Worm (Caenorhabditis elegans): ENCODE data around the gene K09E4.3.

K09E4.3 gene

ce11 chrII:14089796-14090372 is 36.9 kb downstream of the K09E4.3 start:
- TF ChIP-seq ceh-63 (GFP tag; optimal IDR thresholded peaks at IDR 0.05) (no peak), snu-23 (GFP tag; optimal IDR thresholded peaks at IDR 0.05) (no peak), unc-98 (GFP tag; IDR thresholded peaks at IDR 0.05) (no peak), lsy-2 (tag; optimal IDR thresholded peaks at IDR 0.05) (no peak), nhr-85 (tag) (no peak), zip-4 (GFP tag; optimal IDR thresholded peaks at IDR 0.05) (no peak), Y116A8C.19 (tag; optimal IDR thresholded peaks at IDR 0.05; ENCODE audit: borderline replicate concordance) (no peak), sptf-1 (tag; optimal IDR thresholded peaks at IDR 0.05) (no peak), zag-1 (tag; optimal IDR thresholded peaks at IDR 0.05) (no peak), nhr-90 (tag; optimal IDR thresholded peaks at IDR 0.05; ENCODE audit: poor library complexity) (no peak)

- no peak for TF ChIP-seq lin-15B (tag; optimal IDR thresholded peaks at IDR 0.05)
- no peak for TF ChIP-seq nhr-11 (tag; optimal IDR thresholded peaks at IDR 0.05)
- TF ChIP-seq vab-15 (tag; optimal IDR thresholded peaks at IDR 0.05), result no peak
- no peak for TF ChIP-seq blmp-1 (tag; optimal IDR thresholded peaks at IDR 0.05)
- TF ChIP-seq unc-86 (tag; optimal IDR thresholded peaks at IDR 0.05), result no peak
- TF ChIP-seq ceh-8 (GFP tag; optimal IDR thresholded peaks at IDR 0.05), result peak; percentile 46
These were observed 39.8 kb downstream of the K09E4.3 start for ce11 chrII:14086931-14087330.

ce11 chrII:14077823-14078222 is 48.9 kb downstream of the K09E4.3 start:
- TF ChIP-seq nhr-11 (tag; optimal IDR thresholded peaks at IDR 0.05) (no peak), elt-3 (tag; optimal IDR thresholded peaks at IDR 0.05) (no peak), sox-4 (tag; optimal IDR thresholded peaks at IDR 0.05) (no peak), pag-3 (tag; optimal IDR thresholded peaks at IDR 0.05; ENCODE audit: borderline replicate concordance, insufficient read depth) (no peak), blmp-1 (tag; optimal IDR thresholded peaks at IDR 0.05) (no peak), jun-1 (tag; optimal IDR thresholded peaks at IDR 0.05) (no peak), nhr-237 (tag; optimal IDR thresholded peaks at IDR 0.05) (no peak), nhr-12 (tag; optimal IDR thresholded peaks at IDR 0.05) (no peak), pax-3 (tag; optimal IDR thresholded peaks at IDR 0.05) (no peak), egl-27 (tag; optimal IDR thresholded peaks at IDR 0.05) (no peak), fkh-8 (tag; optimal IDR thresholded peaks at IDR 0.05) (no peak), dsc-1 (tag; optimal IDR thresholded peaks at IDR 0.05) (no peak), lsy-2 (tag; optimal IDR thresholded peaks at IDR 0.05) (no peak), skn-1 (tag; optimal IDR thresholded peaks at IDR 0.05) (no peak), grh-1 (GFP tag; IDR thresholded peaks at IDR 0.05) (no peak), fkh-10 (GFP tag; optimal IDR thresholded peaks at IDR 0.05) (no peak), ceh-8 (GFP tag; optimal IDR thresholded peaks at IDR 0.05) (no peak), nhr-28 (tag; optimal IDR thresholded peaks at IDR 0.05) (no peak)

ce11 chrII:14074825-14075224 is 51.9 kb downstream of the K09E4.3 start:
- TF ChIP-seq nhr-11 (tag; optimal IDR thresholded peaks at IDR 0.05) (no peak), nhr-19 (GFP tag; conservative IDR thresholded peaks at IDR 0.05) (no peak), nhr-77 (tag; optimal IDR thresholded peaks at IDR 0.05) (no peak), egl-27 (tag; optimal IDR thresholded peaks at IDR 0.05) (no peak), grh-1 (GFP tag; IDR thresholded peaks at IDR 0.05) (no peak), pqm-1 (tag; optimal IDR thresholded peaks at IDR 0.05) (no peak), efl-3 (GFP tag; optimal IDR thresholded peaks at IDR 0.05) (no peak), unc-62 (GFP tag; optimal IDR thresholded peaks at IDR 0.05) (no peak), nhr-76 (tag; optimal IDR thresholded peaks at IDR 0.05) (no peak), hlh-4 (tag; optimal IDR thresholded peaks at IDR 0.05) (no peak), vab-15 (tag; optimal IDR thresholded peaks at IDR 0.05) (no peak)
